Worm (Caenorhabditis elegans) whole organism, L4 larva: ENCODE measurements around the gene Y54G2A.37.

Source experiments
- Y105C5A.15 ChIP-seq: fragments of 200-800 bp; sonication (Bioruptor generic); IDR thresholded peaks from 2 replicates; pipeline ENCODE4 v1.3.6; 2022; ENCODE audit warnings: missing genetic modification characterization, missing compliant biosample characterization
- lin-15B ChIP-seq: fragments of 150-350 bp; sonication (generic microtip); optimal IDR thresholded peaks from 3 replicates; lab custom pipeline; 2014; ENCODE audit warnings: missing biosample characterization, missing genetic modification characterization
- mxl-2 ChIP-seq: fragments of 200-800 bp; sonication (Bioruptor generic); conservative IDR thresholded peaks from 2 replicates; pipeline ENCODE4 v1.3.6; 2022; ENCODE audit warnings: missing genetic modification reagents, missing genetic modification characterization, missing compliant biosample characterization
- nhr-48 ChIP-seq: sonication (generic microtip); optimal IDR thresholded peaks from 2 replicates; lab custom pipeline; 2016; ENCODE audit warnings: mild to moderate bottlenecking, missing genetic modification characterization, missing compliant biosample characterization
- nhr-77 ChIP-seq: fragments of 150-350 bp; optimal IDR thresholded peaks from 2 replicates; lab custom pipeline; 2014; ENCODE audit warnings: missing biosample characterization, missing genetic modification characterization
- pha-4 ChIP-seq, 2 experiments: fragments of 150-350 bp in 1 of 2; fragments of 200-800 bp in 1 of 2; sonication (Bioruptor generic) in 1 of 2; IDR thresholded peaks in 1 of 2; optimal IDR thresholded peaks in 1 of 2; 2 replicates each; pipeline versions ENCODE4 v1.3.6 to Lab custom; 2014 to 2022; ENCODE audit warnings: missing genetic modification characterization in 2 of 2, missing genetic modification reagents in 2 of 2, missing biosample characterization in 1 of 2, missing compliant biosample characterization in 1 of 2
- zag-1 ChIP-seq: fragments of 150-350 bp; optimal IDR thresholded peaks from 2 replicates; lab custom pipeline; 2014; ENCODE audit warnings: missing biosample characterization, missing genetic modification characterization

- TF ChIP-seq nhr-77 (tag; lab: Kevin White, UChicago): no peak
- TF ChIP-seq nhr-48 (tag; lab: Kevin White, UChicago): no peak
- TF ChIP-seq pha-4 (GFP tag; IDR thresholded peaks at IDR 0.05; lab: Robert Waterston, UW): no peak
- no peak for TF ChIP-seq pha-4 (tag; optimal IDR thresholded peaks at IDR 0.05; lab: Kevin White, UChicago)
- no peak for TF ChIP-seq zag-1
- no peak for TF ChIP-seq lin-15B (tag; lab: Kevin White, UChicago)
- no peak for TF ChIP-seq mxl-2 (GFP tag; lab: Robert Waterston, UW)
- TF ChIP-seq Y105C5A.15 (GFP tag; lab: Robert Waterston, UW): no peak
Observed at ce11 chrIV:2793956-2794355, 26.6 kb upstream of the Y54G2A.37 start.
